Fruit fly (Drosophila melanogaster) whole organism, embryonic: ENCODE data around the gene CG34342.

Experiments used
- Aef1 ChIP-seq: fragments of 200-800 bp; sonication (Bioruptor generic); IDR thresholded peaks from 3 replicates; pipeline ENCODE4 v1.3.6; 2022; ENCODE audit warnings: missing biosample characterization, missing genetic modification characterization
- Atf-2 ChIP-seq: fragments of 200-800 bp; sonication (Bioruptor generic); optimal IDR thresholded peaks from 2 replicates; lab custom pipeline; 2016; ENCODE audit warnings: missing biosample characterization, missing genetic modification characterization
- CG10209 ChIP-seq: fragments of 200-800 bp; sonication (Bioruptor generic); optimal IDR thresholded peaks from 3 replicates; lab custom pipeline; 2017; ENCODE audit warnings: missing biosample characterization, mild to moderate bottlenecking, missing genetic modification characterization, missing genetic modification reagents
- CG10654 ChIP-seq: fragments of 200-800 bp; sonication (Bioruptor generic); optimal IDR thresholded peaks from 2 replicates; lab custom pipeline; 2016; ENCODE audit warnings: missing biosample characterization, missing genetic modification characterization
- CG11093 ChIP-seq: fragments of 200-800 bp; sonication (Bioruptor generic); IDR thresholded peaks from 3 replicates; pipeline ENCODE4 v1.3.6; 2022; ENCODE audit warnings: missing biosample characterization, missing genetic modification characterization
- CG11456 ChIP-seq: fragments of 200-800 bp; sonication (Bioruptor generic); IDR thresholded peaks from 3 replicates; pipeline ENCODE4 v1.3.6; 2022; ENCODE audit warnings: missing biosample characterization, missing genetic modification characterization
- CG11695 ChIP-seq: fragments of 200-800 bp; sonication (Bioruptor generic); IDR thresholded peaks from 3 replicates; pipeline ENCODE4 v1.3.6; 2022; ENCODE audit warnings: missing biosample characterization, missing genetic modification characterization
- CG12155 ChIP-seq: fragments of 200-800 bp; sonication (Bioruptor generic); optimal IDR thresholded peaks from 3 replicates; lab custom pipeline; 2016; ENCODE audit warnings: missing biosample characterization, missing genetic modification characterization
- CG12659 ChIP-seq: fragments of 200-800 bp; sonication (Bioruptor generic); optimal IDR thresholded peaks from 3 replicates; lab custom pipeline; 2017; ENCODE audit warnings: mild to moderate bottlenecking, missing biosample characterization, missing genetic modification reagents, missing genetic modification characterization
- CG12769 ChIP-seq: fragments of 200-800 bp; sonication (Bioruptor generic); optimal IDR thresholded peaks from 2 replicates; lab custom pipeline; 2019; ENCODE audit warnings: missing biosample characterization, mild to moderate bottlenecking, missing genetic modification characterization, moderate library complexity
- CG12942 ChIP-seq: fragments of 200-800 bp; sonication (Bioruptor generic); optimal IDR thresholded peaks from 3 replicates; lab custom pipeline; 2016; ENCODE audit warnings: missing biosample characterization, missing genetic modification characterization
- CG13424 ChIP-seq: fragments of 200-800 bp; sonication (Bioruptor generic); optimal IDR thresholded peaks from 2 replicates; lab custom pipeline; 2019; ENCODE audit warnings: missing biosample characterization, mild to moderate bottlenecking, missing genetic modification characterization, moderate library complexity
- CG14050 ChIP-seq: fragments of 200-800 bp; sonication (Bioruptor generic); IDR thresholded peaks from 3 replicates; pipeline ENCODE4 v1.3.6; 2022; ENCODE audit warnings: missing biosample characterization, missing genetic modification characterization
- CG14441 ChIP-seq: fragments of 200-800 bp; sonication (Bioruptor generic); IDR thresholded peaks from 2 replicates; pipeline ENCODE4 v1.3.6; 2022; ENCODE audit warnings: missing biosample characterization, missing genetic modification characterization
- CG1602 ChIP-seq: fragments of 200-800 bp; sonication (Bioruptor generic); optimal IDR thresholded peaks from 3 replicates; lab custom pipeline; 2016; ENCODE audit warnings: missing biosample characterization, missing genetic modification characterization
- CG16815 ChIP-seq: fragments of 200-800 bp; sonication (Bioruptor generic); optimal IDR thresholded peaks from 3 replicates; lab custom pipeline; 2017; ENCODE audit warnings: missing biosample characterization, mild to moderate bottlenecking, missing genetic modification characterization
- CG2116 ChIP-seq: fragments of 200-800 bp; sonication (Bioruptor generic); optimal IDR thresholded peaks from 3 replicates; lab custom pipeline; 2018; ENCODE audit warnings: missing biosample characterization, mild to moderate bottlenecking, missing genetic modification characterization
- CG2120 ChIP-seq: fragments of 200-800 bp; sonication (Bioruptor generic); optimal IDR thresholded peaks from 3 replicates; lab custom pipeline; 2016; ENCODE audit warnings: missing biosample characterization, missing genetic modification characterization
- CG2678 ChIP-seq: fragments of 200-800 bp; sonication (Bioruptor generic); optimal IDR thresholded peaks from 3 replicates; lab custom pipeline; 2019; ENCODE audit warnings: missing biosample characterization, mild to moderate bottlenecking, missing genetic modification characterization, moderate library complexity
- CG2889 ChIP-seq: fragments of 200-800 bp; sonication (Bioruptor generic); IDR thresholded peaks from 3 replicates; pipeline ENCODE4 v1.3.6; 2022; ENCODE audit warnings: missing biosample characterization, missing genetic modification characterization
- CG30431 ChIP-seq: fragments of 200-800 bp; sonication (Bioruptor generic); optimal IDR thresholded peaks from 2 replicates; lab custom pipeline; 2017; ENCODE audit warnings: missing biosample characterization, missing genetic modification characterization
- CG3847 ChIP-seq: fragments of 200-800 bp; sonication (Bioruptor generic); IDR thresholded peaks from 2 replicates; pipeline ENCODE4 v1.3.6; 2022; ENCODE audit warnings: missing biosample characterization, missing genetic modification characterization
- CG4424 ChIP-seq: fragments of 200-800 bp; sonication (Bioruptor generic); optimal IDR thresholded peaks from 3 replicates; lab custom pipeline; 2016; ENCODE audit warnings: missing biosample characterization, missing genetic modification characterization
- CG4730 ChIP-seq: fragments of 200-800 bp; sonication (Bioruptor generic); IDR thresholded peaks from 2 replicates; pipeline ENCODE4 v1.3.6; 2022; ENCODE audit warnings: missing biosample characterization, missing genetic modification characterization
- CG7786 ChIP-seq: fragments of 200-800 bp; sonication (Bioruptor generic); optimal IDR thresholded peaks from 2 replicates; lab custom pipeline; 2016; ENCODE audit warnings: missing biosample characterization, missing genetic modification characterization
- CG7839 ChIP-seq: fragments of 200-800 bp; sonication (Bioruptor generic); optimal IDR thresholded peaks from 3 replicates; lab custom pipeline; 2018; ENCODE audit warnings: missing biosample characterization, mild to moderate bottlenecking, missing genetic modification characterization, moderate library complexity
- CG7987 ChIP-seq: fragments of 200-800 bp; sonication (Bioruptor generic); optimal IDR thresholded peaks from 2 replicates; lab custom pipeline; 2018; ENCODE audit warnings: missing biosample characterization, mild to moderate bottlenecking, missing genetic modification characterization, moderate library complexity
- CG9817 ChIP-seq: fragments of 200-800 bp; sonication (Bioruptor generic); optimal IDR thresholded peaks from 2 replicates; lab custom pipeline; 2018; ENCODE audit warnings: missing biosample characterization, mild to moderate bottlenecking, missing genetic modification characterization, moderate library complexity
- CG9932 ChIP-seq: fragments of 200-800 bp; sonication (Bioruptor generic); IDR thresholded peaks from 2 replicates; pipeline ENCODE4 v1.3.6; 2022; ENCODE audit warnings: missing biosample characterization, missing genetic modification characterization
- E2f1 ChIP-seq: fragments of 200-800 bp; sonication (Bioruptor generic); IDR thresholded peaks from 2 replicates; pipeline ENCODE4 v1.3.6; 2022; ENCODE audit warnings: missing biosample characterization, missing genetic modification characterization
- Ets97D ChIP-seq: fragments of 200-800 bp; sonication (Bioruptor generic); optimal IDR thresholded peaks from 3 replicates; lab custom pipeline; 2016; ENCODE audit warnings: missing biosample characterization, missing genetic modification characterization
- H15 ChIP-seq: fragments of 200-800 bp; sonication (Bioruptor generic); IDR thresholded peaks from 3 replicates; pipeline ENCODE4 v1.3.6; 2022; ENCODE audit warnings: missing biosample characterization, missing genetic modification characterization
- HLH54F ChIP-seq: fragments of 200-800 bp; sonication (Bioruptor generic); optimal IDR thresholded peaks from 3 replicates; lab custom pipeline; 2016; ENCODE audit warnings: missing biosample characterization, missing genetic modification characterization
- Hr3 ChIP-seq: fragments of 200-800 bp; sonication (Bioruptor generic); optimal IDR thresholded peaks from 3 replicates; lab custom pipeline; 2016; ENCODE audit warnings: missing biosample characterization, missing genetic modification characterization
- Med ChIP-seq: fragments of 200-800 bp; sonication (Bioruptor generic); peaks from one replicate; lab custom pipeline; 2016; ENCODE audit warnings: missing biosample characterization, missing genetic modification characterization, mild to moderate bottlenecking, inconsistent platforms, moderate library complexity
- Taf1 ChIP-seq: fragments of 200-800 bp; sonication (Bioruptor generic); IDR thresholded peaks from 2 replicates; pipeline ENCODE4 v1.3.6; 2022; ENCODE audit warnings: missing biosample characterization, missing genetic modification characterization
- Xbp1 ChIP-seq: fragments of 200-800 bp; sonication (Bioruptor generic); optimal IDR thresholded peaks from 3 replicates; lab custom pipeline; 2016; ENCODE audit warnings: missing biosample characterization, mild to moderate bottlenecking, missing genetic modification characterization
- bsh ChIP-seq, 2 experiments: fragments of 200-800 bp; sonication (Bioruptor generic); optimal IDR thresholded peaks; 2 replicates each; lab custom pipeline; 2017 to 2018; ENCODE audit warnings: mild to moderate bottlenecking in 2 of 2, missing biosample characterization in 2 of 2, missing genetic modification characterization in 2 of 2, moderate library complexity in 1 of 2
- cato ChIP-seq: fragments of 200-800 bp; sonication (Bioruptor generic); optimal IDR thresholded peaks from 2 replicates; lab custom pipeline; 2016; ENCODE audit warnings: missing biosample characterization, missing genetic modification characterization, borderline replicate concordance
- dmrt99B ChIP-seq: fragments of 200-800 bp; sonication (Bioruptor generic); optimal IDR thresholded peaks from 2 replicates; lab custom pipeline; 2018; ENCODE audit warnings: missing biosample characterization, mild to moderate bottlenecking, missing genetic modification characterization, moderate library complexity
- esg ChIP-seq: fragments of 200-800 bp; sonication (Bioruptor generic); conservative IDR thresholded peaks from 2 replicates; pipeline ENCODE4 v1.3.6; 2022; ENCODE audit warnings: missing biosample characterization, missing genetic modification characterization
- gem ChIP-seq: fragments of 200-800 bp; sonication (Bioruptor generic); optimal IDR thresholded peaks from 2 replicates; lab custom pipeline; 2019; ENCODE audit warnings: missing biosample characterization, mild to moderate bottlenecking, missing genetic modification characterization, moderate library complexity
- gfzf ChIP-seq: fragments of 200-800 bp; sonication (Bioruptor generic); optimal IDR thresholded peaks from 2 replicates; lab custom pipeline; 2016; ENCODE audit warnings: missing biosample characterization, mild to moderate bottlenecking, missing genetic modification characterization, moderate library complexity
- ind ChIP-seq: fragments of 200-800 bp; sonication (Bioruptor generic); optimal IDR thresholded peaks from 3 replicates; lab custom pipeline; 2016; ENCODE audit warnings: missing biosample characterization, missing genetic modification characterization
- nmo ChIP-seq: fragments of 200-800 bp; sonication (Bioruptor generic); optimal IDR thresholded peaks from 2 replicates; lab custom pipeline; 2018; ENCODE audit warnings: missing biosample characterization, mild to moderate bottlenecking, missing genetic modification characterization, moderate library complexity
- pho ChIP-seq: fragments of 200-800 bp; sonication (Bioruptor generic); optimal IDR thresholded peaks from 2 replicates; lab custom pipeline; 2016; ENCODE audit warnings: missing biosample characterization, missing genetic modification characterization
- ranshi ChIP-seq: fragments of 200-800 bp; sonication (Bioruptor generic); IDR thresholded peaks from 2 replicates; pipeline ENCODE4 v1.3.6; 2022; ENCODE audit warnings: missing biosample characterization, missing genetic modification characterization
- schlank ChIP-seq: fragments of 200-800 bp; sonication (Bioruptor generic); optimal IDR thresholded peaks from 2 replicates; lab custom pipeline; 2018; ENCODE audit warnings: missing biosample characterization, mild to moderate bottlenecking, missing genetic modification characterization
- sd ChIP-seq: fragments of 200-800 bp; sonication (Bioruptor generic); optimal IDR thresholded peaks from 3 replicates; lab custom pipeline; 2018; ENCODE audit warnings: missing biosample characterization, mild to moderate bottlenecking, missing genetic modification characterization, moderate library complexity
- slbo ChIP-seq: fragments of 200-800 bp; sonication (Bioruptor generic); IDR thresholded peaks from 2 replicates; pipeline ENCODE4 v1.3.6; 2022; ENCODE audit warnings: missing biosample characterization, missing genetic modification characterization
- wdn ChIP-seq: fragments of 200-800 bp; sonication (Bioruptor generic); IDR thresholded peaks from 2 replicates; pipeline ENCODE4 v1.3.6; 2022; ENCODE audit warnings: missing biosample characterization, missing genetic modification characterization

Gene CG34342

dm6 chr3L:5554377-5554776, 43.7 kb upstream of the CG34342 start (continued):
- TF ChIP-seq nmo (GFP tag; lab: Kevin White, UChicago): peak; percentile 52
- peak; percentile 67 for TF ChIP-seq CG2678 (tag; lab: Kevin White, UChicago)
- no peak for TF ChIP-seq CG12769 (tag; lab: Kevin White, UChicago)
- peak; percentile 49; the same call in 1 of the 3 replicates for TF ChIP-seq CG11093 (GFP tag; lab: Robert Waterston, UW)
- no peak for TF ChIP-seq CG7987 (GFP tag; lab: Kevin White, UChicago)
- peak; percentile 73 for TF ChIP-seq gem
- peak; percentile 79 for TF ChIP-seq Aef1 (GFP tag; lab: Robert Waterston, UW)
- TF ChIP-seq CG4730 (GFP tag; lab: Robert Waterston, UW): peak; percentile 35; the same call in 1 of the 2 replicates
- peak; percentile 31; the same call in 2 of the 3 replicates for TF ChIP-seq CG14050 (GFP tag; lab: Robert Waterston, UW)
- TF ChIP-seq CG13424 (tag; lab: Kevin White, UChicago): peak; percentile 57
- TF ChIP-seq H15: peak; percentile 67; the same call in 1 of the 3 replicates
- peak; percentile 73 for TF ChIP-seq CG7839
- TF ChIP-seq Med (GFP tag; lab: Kevin White, UChicago): peak; percentile 79
- no peak for TF ChIP-seq HLH54F (GFP tag; lab: Kevin White, UChicago)
- peak; percentile 55 for TF ChIP-seq CG9817 (tag; lab: Kevin White, UChicago)
- peak; percentile 62; the same call in 1 of the 2 replicates for TF ChIP-seq ranshi (GFP tag; lab: Robert Waterston, UW)
- TF ChIP-seq esg: peak; percentile 61
- TF ChIP-seq CG3847 (GFP tag; lab: Robert Waterston, UW): peak; percentile 32; the same call in 1 of the 2 replicates
- TF ChIP-seq CG2120 (GFP tag; lab: Kevin White, UChicago): peak; percentile 56
- peak; percentile 36 for TF ChIP-seq CG12659
- no peak for TF ChIP-seq Atf-2 (GFP tag; lab: Kevin White, UChicago)
- peak; percentile 46 for TF ChIP-seq sd (tag; lab: Kevin White, UChicago)
- TF ChIP-seq cato: no peak
- peak; percentile 2 for TF ChIP-seq CG30431 (GFP tag; lab: Kevin White, UChicago)
- TF ChIP-seq pho (GFP tag; lab: Kevin White, UChicago): no peak
- TF ChIP-seq CG16815 (GFP tag; lab: Kevin White, UChicago): peak; percentile 26
- peak; percentile 73 for TF ChIP-seq E2f1
- TF ChIP-seq CG10654 (GFP tag; lab: Kevin White, UChicago): peak; percentile 7
- TF ChIP-seq CG9932 (GFP tag; lab: Robert Waterston, UW): peak; percentile 75
- TF ChIP-seq wdn (GFP tag; lab: Robert Waterston, UW): 0 out of 2 replicates have a peak, but pooled peaks have one; percentile 12
- TF ChIP-seq CG11695: peak; percentile 56; the same call in 1 of the 3 replicates
- peak; percentile 37 for TF ChIP-seq CG4424 (GFP tag; lab: Kevin White, UChicago)
- peak; percentile 22 for TF ChIP-seq CG12942
- TF ChIP-seq CG11456 (GFP tag; lab: Robert Waterston, UW): peak; percentile 77; the same call in 2 of the 3 replicates
- TF ChIP-seq CG2116: no peak
- TF ChIP-seq CG12155 (GFP tag; lab: Kevin White, UChicago): peak; percentile 47
- TF ChIP-seq slbo (GFP tag; lab: Robert Waterston, UW): peak; percentile 81
- TF ChIP-seq CG10209: peak; percentile 29
- peak; percentile 9 for TF ChIP-seq CG1602 (GFP tag; lab: Kevin White, UChicago)
- peak in 1 of 2 experiments; percentile 46 for TF ChIP-seq bsh (GFP tag; optimal IDR thresholded peaks at IDR 0.05; lab: Kevin White, UChicago)
- no peak for TF ChIP-seq gfzf (GFP tag; lab: Kevin White, UChicago)
- TF ChIP-seq Hr3 (GFP tag; lab: Kevin White, UChicago): peak; percentile 2
- peak; percentile 69 for TF ChIP-seq CG14441 (GFP tag; lab: Robert Waterston, UW)
- 0 out of 3 replicates have a peak, but pooled peaks have one; percentile 5 for TF ChIP-seq CG2889 (GFP tag; lab: Robert Waterston, UW)
- TF ChIP-seq Xbp1 (GFP tag; lab: Kevin White, UChicago): peak; percentile 50
- peak; percentile 62 for TF ChIP-seq Taf1
- peak; percentile 46 for TF ChIP-seq dmrt99B (tag; lab: Kevin White, UChicago)
- TF ChIP-seq Ets97D: no peak
- peak; percentile 65 for TF ChIP-seq ind (GFP tag; lab: Kevin White, UChicago)
- TF ChIP-seq CG7786 (GFP tag; lab: Kevin White, UChicago): no peak
- no peak for TF ChIP-seq schlank (tag; lab: Kevin White, UChicago)
